Worm (Caenorhabditis elegans) whole organism, L4 larva: Measurements from ENCODE around the gene srab-18.

ENCODE experiments used
- T26A8.4 ChIP-seq: fragments of 200-800 bp; sonication (Bioruptor generic); IDR thresholded peaks from 2 replicates; pipeline ENCODE4 v1.3.6; 2022; ENCODE audit warnings: missing genetic modification characterization, missing compliant biosample characterization
- ama-1 ChIP-seq: fragments of 150-350 bp; optimal IDR thresholded peaks from 2 replicates; lab custom pipeline; 2014; ENCODE audit warnings: inconsistent platforms, mixed read lengths
- arid-1 ChIP-seq: fragments of 200-800 bp; sonication (Bioruptor generic); conservative IDR thresholded peaks from 2 replicates; pipeline ENCODE4 v1.3.6; 2022; ENCODE audit warnings: missing genetic modification reagents, missing genetic modification characterization, missing compliant biosample characterization
- ceh-28 ChIP-seq: fragments of 150-350 bp; optimal IDR thresholded peaks from 2 replicates; lab custom pipeline; 2014; ENCODE audit warnings: missing biosample characterization, missing genetic modification reagents, missing genetic modification characterization
- ceh-82 ChIP-seq: sonication (generic microtip); optimal IDR thresholded peaks from 2 replicates; lab custom pipeline; 2017; ENCODE audit warnings: missing biosample characterization, missing genetic modification characterization
- ces-1 ChIP-seq: fragments of 150-350 bp; sonication (generic microtip); optimal IDR thresholded peaks from 4 replicates; lab custom pipeline; 2014; ENCODE audit warnings: missing biosample characterization, missing genetic modification reagents, missing genetic modification characterization
- egl-27 ChIP-seq: sonication (generic microtip); optimal IDR thresholded peaks from 3 replicates; lab custom pipeline; 2017; ENCODE audit warnings: missing biosample characterization, missing genetic modification reagents, missing genetic modification characterization
- jun-1 ChIP-seq: fragments of 150-350 bp; optimal IDR thresholded peaks from 2 replicates; lab custom pipeline; 2014; ENCODE audit warnings: missing biosample characterization, missing genetic modification reagents, missing genetic modification characterization
- nhr-237 ChIP-seq: sonication (generic microtip); optimal IDR thresholded peaks from 2 replicates; lab custom pipeline; 2017; ENCODE audit warnings: missing biosample characterization, missing genetic modification characterization
- nhr-77 ChIP-seq: fragments of 150-350 bp; optimal IDR thresholded peaks from 2 replicates; lab custom pipeline; 2014; ENCODE audit warnings: missing biosample characterization, missing genetic modification characterization
- set-16 ChIP-seq: fragments of 200-800 bp; sonication (Bioruptor generic); IDR thresholded peaks from 2 replicates; pipeline ENCODE4 v1.3.6; 2022; ENCODE audit warnings: missing genetic modification reagents, missing genetic modification characterization, missing compliant biosample characterization
- snpc-4 ChIP-seq: fragments of 150-350 bp; optimal IDR thresholded peaks from 2 replicates; lab custom pipeline; 2014; ENCODE audit warnings: missing biosample characterization, missing genetic modification characterization
- zag-1 ChIP-seq: fragments of 150-350 bp; optimal IDR thresholded peaks from 2 replicates; lab custom pipeline; 2014; ENCODE audit warnings: missing biosample characterization, missing genetic modification characterization

ce11 chrV:9853801-9854200 lies 17.4 kb downstream of the srab-18 start:
- TF ChIP-seq T26A8.4 (GFP tag; lab: Robert Waterston, UW) (no peak), ceh-28 (tag; lab: Kevin White, UChicago) (no peak), snpc-4 (tag; lab: Kevin White, UChicago) (no peak), jun-1 (tag; lab: Kevin White, UChicago) (no peak), nhr-77 (tag; lab: Kevin White, UChicago) (no peak), zag-1 (tag; lab: Kevin White, UChicago) (no peak), ces-1 (GFP tag; lab: Kevin White, UChicago) (no peak), nhr-237 (tag; lab: Kevin White, UChicago) (no peak), ceh-82 (no peak), ama-1 (no peak), set-16 (GFP tag; lab: Robert Waterston, UW) (no peak), arid-1 (GFP tag; lab: Robert Waterston, UW) (no peak), egl-27 (tag; lab: Kevin White, UChicago) (no peak)
